Worm (Caenorhabditis elegans) whole organism, L4/young adult: ENCODE data around the gene F17C11.6.

Experiments used
- W03F9.2 ChIP-seq: fragments of 150-350 bp; optimal IDR thresholded peaks from 2 replicates; lab custom pipeline; 2014; ENCODE audit warnings: missing biosample characterization, missing genetic modification characterization
- dao-5 ChIP-seq: sonication (generic microtip); optimal IDR thresholded peaks from 2 replicates; lab custom pipeline; 2016; ENCODE audit warnings: missing genotype, missing genetic modification characterization, moderate library complexity, missing compliant biosample characterization
- him-1 ChIP-seq: sonication (generic microtip); optimal IDR thresholded peaks from 2 replicates; lab custom pipeline; 2016; ENCODE audit warnings: missing genotype, missing genetic modification reagents, missing genetic modification characterization, missing compliant biosample characterization

- TF ChIP-seq W03F9.2 (tag; lab: Kevin White, UChicago) (no peak), him-1 (tag; lab: Kevin White, UChicago) (no peak), dao-5 (tag; lab: Kevin White, UChicago) (no peak)
Observed at ce11 chrV:10981113-10981512, 26.2 kb downstream of the F17C11.6 start, which contains the start of gene fig-1.
